Worm (Caenorhabditis elegans) whole organism, late embryonic: ENCODE results near the gene C31E10.6.

Experiments
- K09A11.1 ChIP-seq: sonication (generic microtip); optimal IDR thresholded peaks from 2 replicates; lab custom pipeline; 2017; ENCODE audit warnings: antibody characterized with exemption, mild to moderate bottlenecking, missing genetic modification characterization, missing compliant biosample characterization; ENCODE audit not compliant: insufficient read depth
- ama-1 ChIP-seq: fragments of 150-350 bp; optimal IDR thresholded peaks from 2 replicates; lab custom pipeline; 2014
- ceh-14 ChIP-seq: sonication (generic microtip); optimal IDR thresholded peaks from 2 replicates; lab custom pipeline; 2016; ENCODE audit warnings: missing genotype, missing genetic modification characterization, missing compliant biosample characterization
- ceh-45 ChIP-seq: fragments of 200-800 bp; sonication (Bioruptor generic); IDR thresholded peaks from 2 replicates; pipeline ENCODE4 v1.3.6; 2022; ENCODE audit warnings: missing genetic modification reagents, missing genetic modification characterization, missing compliant biosample characterization
- dve-1 ChIP-seq: sonication (generic microtip); optimal IDR thresholded peaks from 2 replicates; lab custom pipeline; 2017; ENCODE audit warnings: antibody characterized with exemption, mild to moderate bottlenecking, missing genetic modification characterization, missing compliant biosample characterization
- elt-2 ChIP-seq: sonication (generic microtip); optimal IDR thresholded peaks from 2 replicates; lab custom pipeline; 2016; ENCODE audit warnings: missing genetic modification reagents, missing genetic modification characterization, missing compliant biosample characterization
- mec-3 ChIP-seq: sonication (generic microtip); optimal IDR thresholded peaks from 2 replicates; lab custom pipeline; 2016; ENCODE audit warnings: borderline replicate concordance, missing genetic modification characterization, missing compliant biosample characterization
- npax-4 ChIP-seq: sonication (generic microtip); optimal IDR thresholded peaks from 2 replicates; lab custom pipeline; 2016; ENCODE audit warnings: missing genetic modification characterization, missing compliant biosample characterization
- odd-2 ChIP-seq: sonication (generic microtip); optimal IDR thresholded peaks from 2 replicates; lab custom pipeline; 2017; ENCODE audit warnings: antibody characterized with exemption, mild to moderate bottlenecking, missing genetic modification characterization, missing compliant biosample characterization
- pqm-1 ChIP-seq: sonication (generic microtip); optimal IDR thresholded peaks from 2 replicates; lab custom pipeline; 2016; ENCODE audit warnings: missing genetic modification characterization, missing compliant biosample characterization
- ref-2 ChIP-seq: sonication (generic microtip); optimal IDR thresholded peaks from 2 replicates; lab custom pipeline; 2016; ENCODE audit warnings: missing genetic modification characterization, missing compliant biosample characterization
- sdc-2 ChIP-seq: sonication (generic microtip); optimal IDR thresholded peaks from 2 replicates; lab custom pipeline; 2016; ENCODE audit warnings: missing genotype, missing genetic modification characterization, missing compliant biosample characterization
- sox-2 ChIP-seq: fragments of 200-800 bp; sonication (Bioruptor generic); IDR thresholded peaks from 2 replicates; pipeline ENCODE4 v1.3.6; 2022; ENCODE audit warnings: missing genetic modification reagents, missing genetic modification characterization, missing compliant biosample characterization
- tbx-2 ChIP-seq: sonication (generic microtip); optimal IDR thresholded peaks from 2 replicates; lab custom pipeline; 2016; ENCODE audit warnings: missing genetic modification characterization, missing compliant biosample characterization

DNA sequence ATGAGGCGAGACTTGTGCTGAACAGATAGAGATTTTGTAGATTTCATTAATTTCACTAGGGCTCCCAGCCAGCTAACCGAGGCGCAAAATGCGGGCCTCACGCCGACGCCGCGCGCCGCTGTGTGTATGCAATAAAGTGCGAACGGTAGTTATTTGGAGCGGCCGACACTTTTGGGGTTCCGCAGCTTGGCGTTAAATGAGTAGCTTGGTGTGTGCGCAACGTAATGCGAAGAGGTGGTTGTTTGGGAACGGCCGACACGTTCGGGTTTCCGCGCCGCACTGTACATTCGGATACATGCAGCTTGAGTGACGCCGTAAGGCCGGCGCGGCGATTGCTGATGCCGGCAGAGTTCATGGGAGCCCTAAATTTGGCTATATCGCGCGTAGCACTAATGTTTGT, 12.0 kb downstream of the C31E10.6 start:
- TF ChIP-seq pqm-1 (tag; lab: Kevin White, UChicago) (no peak), mec-3 (no peak), odd-2 (tag; lab: Kevin White, UChicago) (no peak), K09A11.1 (tag; lab: Kevin White, UChicago) (no peak), sdc-2 (no peak), elt-2 (tag; lab: Kevin White, UChicago) (no peak), tbx-2 (tag; lab: Kevin White, UChicago) (no peak), dve-1 (no peak), ama-1 (lab: Kevin White, UChicago) (no peak), ceh-45 (GFP tag; lab: Robert Waterston, UW) (no peak), npax-4 (tag; lab: Kevin White, UChicago) (no peak), sox-2 (GFP tag; lab: Robert Waterston, UW) (no peak), ref-2 (tag; lab: Kevin White, UChicago) (no peak), ceh-14 (tag; lab: Kevin White, UChicago) (no peak)
